Worm (Caenorhabditis elegans) whole organism, late embryonic: ENCODE measurements around the gene Y53G8AM.8.
A peak's percentile ranks its signal among the peaks of the same experiment; 100 is the strongest.

Experiments used
- C08G9.2 ChIP-seq: sonication (generic microtip); optimal IDR thresholded peaks from 2 replicates; lab custom pipeline; 2016; ENCODE audit warnings: mild to moderate bottlenecking, missing genetic modification characterization, moderate library complexity, missing compliant biosample characterization
- T23F11.4 ChIP-seq: fragments of 200-800 bp; sonication (Bioruptor generic); optimal IDR thresholded peaks from 2 replicates; lab custom pipeline; 2018; ENCODE audit warnings: mild to moderate bottlenecking, missing genetic modification characterization, missing compliant biosample characterization
- ama-1 ChIP-seq: fragments of 150-350 bp; optimal IDR thresholded peaks from 2 replicates; lab custom pipeline; 2014
- ceh-19 ChIP-seq: fragments of 200-800 bp; sonication (Bioruptor generic); optimal IDR thresholded peaks from 2 replicates; lab custom pipeline; 2018; ENCODE audit warnings: mild to moderate bottlenecking, missing genetic modification characterization, missing compliant biosample characterization
- ceh-2 ChIP-seq: sonication (generic microtip); optimal IDR thresholded peaks from 2 replicates; lab custom pipeline; 2016; ENCODE audit warnings: missing genotype, missing genetic modification characterization, missing compliant biosample characterization
- ceh-22 ChIP-seq: sonication (generic microtip); optimal IDR thresholded peaks from 2 replicates; lab custom pipeline; 2017; ENCODE audit warnings: missing biosample characterization, missing genetic modification characterization
- ceh-31 ChIP-seq: sonication (generic microtip); optimal IDR thresholded peaks from 2 replicates; lab custom pipeline; 2016; ENCODE audit warnings: missing genetic modification characterization, missing compliant biosample characterization
- ceh-45 ChIP-seq: fragments of 200-800 bp; sonication (Bioruptor generic); IDR thresholded peaks from 2 replicates; pipeline ENCODE4 v1.3.6; 2022; ENCODE audit warnings: missing genetic modification reagents, missing genetic modification characterization, missing compliant biosample characterization
- ceh-48 ChIP-seq: sonication (generic microtip); optimal IDR thresholded peaks from 2 replicates; lab custom pipeline; 2016; ENCODE audit warnings: missing genetic modification characterization, inconsistent platforms, missing compliant biosample characterization
- che-1 ChIP-seq: sonication (generic microtip); optimal IDR thresholded peaks from 2 replicates; lab custom pipeline; 2016; ENCODE audit warnings: mild to moderate bottlenecking, missing genetic modification characterization, missing compliant biosample characterization
- elt-2 ChIP-seq: sonication (generic microtip); optimal IDR thresholded peaks from 2 replicates; lab custom pipeline; 2016; ENCODE audit warnings: missing genetic modification reagents, missing genetic modification characterization, missing compliant biosample characterization
- elt-4 ChIP-seq: sonication (generic microtip); optimal IDR thresholded peaks from 2 replicates; lab custom pipeline; 2016; ENCODE audit warnings: missing genetic modification characterization, missing compliant biosample characterization
- fkh-6 ChIP-seq: sonication (generic microtip); optimal IDR thresholded peaks from 2 replicates; lab custom pipeline; 2016; ENCODE audit warnings: missing genetic modification characterization, missing compliant biosample characterization
- hlh-13 ChIP-seq: fragments of 200-800 bp; sonication (Bioruptor generic); optimal IDR thresholded peaks from 2 replicates; lab custom pipeline; 2018; ENCODE audit warnings: mild to moderate bottlenecking, missing genetic modification characterization, missing compliant biosample characterization
- hlh-6 ChIP-seq: sonication (generic microtip); optimal IDR thresholded peaks from 2 replicates; lab custom pipeline; 2016; ENCODE audit warnings: missing genotype, missing genetic modification characterization, missing compliant biosample characterization
- lin-11 ChIP-seq: fragments of 200-800 bp; sonication (Bioruptor generic); optimal IDR thresholded peaks from 2 replicates; lab custom pipeline; 2018; ENCODE audit warnings: mild to moderate bottlenecking, missing genetic modification characterization, missing compliant biosample characterization
- nfya-1 ChIP-seq: sonication (generic microtip); optimal IDR thresholded peaks from 2 replicates; lab custom pipeline; 2017; ENCODE audit warnings: missing genetic modification characterization, mild to moderate bottlenecking, missing compliant biosample characterization, antibody characterized with exemption, moderate library complexity
- nhr-11 ChIP-seq: fragments of 150-350 bp; optimal IDR thresholded peaks from 2 replicates; lab custom pipeline; 2014; ENCODE audit warnings: missing biosample characterization, missing genetic modification characterization
- npax-4 ChIP-seq: sonication (generic microtip); optimal IDR thresholded peaks from 2 replicates; lab custom pipeline; 2016; ENCODE audit warnings: missing genetic modification characterization, missing compliant biosample characterization
- pag-3 ChIP-seq: sonication (generic microtip); optimal IDR thresholded peaks from 2 replicates; lab custom pipeline; 2016; ENCODE audit warnings: missing compliant biosample characterization, missing genetic modification characterization, borderline replicate concordance
- pat-9 ChIP-seq: fragments of 200-800 bp; sonication (Bioruptor generic); optimal IDR thresholded peaks from 2 replicates; lab custom pipeline; 2018; ENCODE audit warnings: mild to moderate bottlenecking, missing genetic modification characterization, moderate library complexity, missing compliant biosample characterization
- pax-1 ChIP-seq: fragments of 150-350 bp; optimal IDR thresholded peaks from 2 replicates; lab custom pipeline; 2014; ENCODE audit warnings: missing biosample characterization, missing genetic modification characterization
- pha-4 ChIP-seq: fragments of 150-350 bp; optimal IDR thresholded peaks from 2 replicates; lab custom pipeline; 2018; ENCODE audit warnings: missing biosample characterization, missing genetic modification reagents, missing genetic modification characterization
- pqm-1 ChIP-seq: sonication (generic microtip); optimal IDR thresholded peaks from 2 replicates; lab custom pipeline; 2016; ENCODE audit warnings: missing genetic modification characterization, missing compliant biosample characterization
- sox-2 ChIP-seq: fragments of 200-800 bp; sonication (Bioruptor generic); IDR thresholded peaks from 2 replicates; pipeline ENCODE4 v1.3.6; 2022; ENCODE audit warnings: missing genetic modification reagents, missing genetic modification characterization, missing compliant biosample characterization
- tbx-2 ChIP-seq: sonication (generic microtip); optimal IDR thresholded peaks from 2 replicates; lab custom pipeline; 2016; ENCODE audit warnings: missing genetic modification characterization, missing compliant biosample characterization
- tbx-7 ChIP-seq: sonication (generic microtip); optimal IDR thresholded peaks from 2 replicates; lab custom pipeline; 2016; ENCODE audit warnings: missing genotype, missing genetic modification characterization, missing compliant biosample characterization
- ttx-3 ChIP-seq: sonication (generic microtip); optimal IDR thresholded peaks from 2 replicates; lab custom pipeline; 2016; ENCODE audit warnings: missing genetic modification reagents, missing genetic modification characterization, missing compliant biosample characterization
- unc-3 ChIP-seq, 2 experiments: fragments of 200-800 bp in 1 of 2; sonication (Bioruptor generic) in 1 of 2; sonication (generic microtip) in 1 of 2; conservative IDR thresholded peaks in 1 of 2; optimal IDR thresholded peaks in 1 of 2; 2 replicates each; pipeline versions ENCODE4 v1.3.6 to Lab custom; 2016 to 2022; ENCODE audit warnings: missing compliant biosample characterization in 2 of 2, missing genetic modification characterization in 2 of 2, missing genetic modification reagents in 1 of 2
- unc-42 ChIP-seq: sonication (generic microtip); optimal IDR thresholded peaks from 2 replicates; lab custom pipeline; 2016; ENCODE audit warnings: missing genotype, missing genetic modification characterization, missing compliant biosample characterization
- unc-55 ChIP-seq: sonication (generic microtip); optimal IDR thresholded peaks from 2 replicates; lab custom pipeline; 2017; ENCODE audit warnings: missing biosample characterization, missing genetic modification reagents, missing genetic modification characterization
- zip-5 ChIP-seq: sonication (generic microtip); optimal IDR thresholded peaks from 2 replicates; lab custom pipeline; 2016; ENCODE audit warnings: missing genetic modification characterization, missing compliant biosample characterization

Gene Y53G8AM.8

ce11 chrIII:3310876-3311597 lies 32.5 kb upstream of the Y53G8AM.8 start, which contains the start of gene ral-1:
ral-1 (plus strand) TSS chrIII:3311310.
- 0 out of 2 replicates have a peak, but pooled peaks have one; percentile 44 for TF ChIP-seq sox-2 (GFP tag; lab: Robert Waterston, UW)
- peak; percentile 60 for TF ChIP-seq ceh-31 (tag; lab: Kevin White, UChicago)
- TF ChIP-seq unc-3 (GFP tag; conservative IDR thresholded peaks at IDR 0.05; lab: Robert Waterston, UW), result no peak
- TF ChIP-seq unc-3 (tag; optimal IDR thresholded peaks at IDR 0.05; lab: Kevin White, UChicago), result no peak
- TF ChIP-seq nfya-1 (tag; lab: Kevin White, UChicago), result peak; percentile 55
- TF ChIP-seq unc-55 (GFP tag; lab: Kevin White, UChicago), result peak; percentile 4
- TF ChIP-seq pax-1 (tag; lab: Kevin White, UChicago), result no peak
- peak; percentile 51 for TF ChIP-seq ceh-48 (tag; lab: Kevin White, UChicago)

- TF ChIP-seq ama-1 (lab: Kevin White, UChicago), result no peak
- no peak for TF ChIP-seq ceh-31 (tag; lab: Kevin White, UChicago)
- TF ChIP-seq tbx-2, result no peak
- TF ChIP-seq, all 69 proteins: peak for 0
Measured at ce11 chrIII:3309700-3310099, 31.2 kb upstream of the Y53G8AM.8 start.

- TF ChIP-seq ceh-19 (GFP tag; lab: Kevin White, UChicago) (no peak), zip-5 (no peak), pag-3 (no peak), che-1 (tag; lab: Kevin White, UChicago) (no peak), fkh-6 (tag; lab: Kevin White, UChicago) (no peak), hlh-6 (tag; lab: Kevin White, UChicago) (no peak), ceh-45 (GFP tag; lab: Robert Waterston, UW) (no peak), ceh-2 (tag; lab: Kevin White, UChicago) (no peak)
- TF ChIP-seq, all 69 proteins: peak for 0
Measured at ce11 chrIII:3308940-3309339, 30.4 kb upstream of the Y53G8AM.8 start.

ce11 chrIII:3307379-3307778 lies 28.9 kb upstream of the Y53G8AM.8 start:
- TF ChIP-seq nfya-1 (tag; lab: Kevin White, UChicago), result peak; percentile 21
- TF ChIP-seq tbx-7, result no peak
- TF ChIP-seq ceh-31 (tag; lab: Kevin White, UChicago), result no peak
- no peak for TF ChIP-seq che-1 (tag; lab: Kevin White, UChicago)
- TF ChIP-seq ceh-2 (tag; lab: Kevin White, UChicago), result no peak
- TF ChIP-seq unc-3 (GFP tag; conservative IDR thresholded peaks at IDR 0.05; lab: Robert Waterston, UW), result no peak
- TF ChIP-seq unc-3 (tag; optimal IDR thresholded peaks at IDR 0.05; lab: Kevin White, UChicago), result no peak

ce11 chrIII:3306322-3306721 lies 27.8 kb upstream of the Y53G8AM.8 start:
- no peak for TF ChIP-seq npax-4 (tag; lab: Kevin White, UChicago)
- TF ChIP-seq tbx-7, result no peak
- no peak for TF ChIP-seq pat-9 (tag; lab: Kevin White, UChicago)
- TF ChIP-seq hlh-13 (GFP tag; lab: Kevin White, UChicago), result no peak
- TF ChIP-seq ceh-31 (tag; lab: Kevin White, UChicago), result no peak
- no peak for TF ChIP-seq T23F11.4 (GFP tag; lab: Kevin White, UChicago)
- TF ChIP-seq fkh-6 (tag; lab: Kevin White, UChicago), result no peak
- TF ChIP-seq lin-11, result no peak
- TF ChIP-seq ttx-3 (tag; lab: Kevin White, UChicago), result no peak
- no peak for TF ChIP-seq ceh-22 (tag; lab: Kevin White, UChicago)
- no peak for TF ChIP-seq pha-4 (tag; lab: Kevin White, UChicago)
- TF ChIP-seq hlh-6 (tag; lab: Kevin White, UChicago), result no peak
- no peak for TF ChIP-seq nhr-11 (tag; lab: Kevin White, UChicago)
- no peak for TF ChIP-seq pqm-1 (tag; lab: Kevin White, UChicago)
- no peak for TF ChIP-seq C08G9.2 (tag; lab: Kevin White, UChicago)
- no peak for TF ChIP-seq sox-2 (GFP tag; lab: Robert Waterston, UW)
- TF ChIP-seq ama-1 (lab: Kevin White, UChicago), result no peak
- TF ChIP-seq elt-4, result no peak
- TF ChIP-seq unc-42 (tag; lab: Kevin White, UChicago), result no peak
- TF ChIP-seq elt-2, result no peak
